Fruit fly (Drosophila melanogaster) whole organism, wandering third instar larva: Measurements from ENCODE around the gene CG9784.

Experiments used
- Abd-B ChIP-seq: fragments of >200 bp; optimal IDR thresholded peaks from 2 replicates; lab custom pipeline; 2017; ENCODE audit warnings: missing biosample characterization, missing genetic modification characterization
- CG32264 ChIP-seq: fragments of 200-800 bp; sonication (Bioruptor generic); optimal IDR thresholded peaks from 2 replicates; lab custom pipeline; 2016; ENCODE audit warnings: missing biosample characterization, missing genetic modification characterization
- CG9705 ChIP-seq: fragments of 200-800 bp; sonication (Bioruptor generic); optimal IDR thresholded peaks from 2 replicates; lab custom pipeline; 2018; ENCODE audit warnings: missing biosample characterization, mild to moderate bottlenecking, missing genetic modification characterization
- CrebA ChIP-seq: fragments of 200-800 bp; sonication (Bioruptor generic); optimal IDR thresholded peaks from 2 replicates; lab custom pipeline; 2016; ENCODE audit warnings: missing biosample characterization, mild to moderate bottlenecking, missing genetic modification characterization, borderline replicate concordance
- Dfd ChIP-seq: fragments of >200 bp; optimal IDR thresholded peaks from 2 replicates; lab custom pipeline; 2017; ENCODE audit warnings: missing biosample characterization, missing genetic modification characterization
- Dif ChIP-seq: fragments of 200-275, 200-300 bp; sonication (Bioruptor generic); optimal IDR thresholded peaks from 2 replicates; lab custom pipeline; 2018; ENCODE audit warnings: missing biosample characterization, missing genetic modification characterization; ENCODE audit not compliant: partially characterized antibody
- GATAd ChIP-seq: sonication (Bioruptor generic); optimal IDR thresholded peaks from 2 replicates; lab custom pipeline; 2016; ENCODE audit warnings: missing biosample characterization, missing genetic modification characterization
- HLH106 ChIP-seq: fragments of 200-800 bp; optimal IDR thresholded peaks from 3 replicates; lab custom pipeline; 2019; ENCODE audit warnings: missing biosample characterization, mild to moderate bottlenecking, missing genetic modification characterization, moderate library complexity
- Hnf4 ChIP-seq: fragments of 200-800 bp; sonication (Bioruptor generic); optimal IDR thresholded peaks from 2 replicates; lab custom pipeline; 2016; ENCODE audit warnings: missing biosample characterization, mild to moderate bottlenecking, missing genetic modification characterization
- Hr78 ChIP-seq: fragments of >200 bp; optimal IDR thresholded peaks from 2 replicates; lab custom pipeline; 2017; ENCODE audit warnings: missing biosample characterization, missing genetic modification characterization
- Hr83 ChIP-seq: fragments of 200-300 bp; sonication (Bioruptor generic); optimal IDR thresholded peaks from 2 replicates; lab custom pipeline; 2016; ENCODE audit warnings: missing biosample characterization, mild to moderate bottlenecking, missing genetic modification characterization, moderate library complexity; ENCODE audit not compliant: poor library complexity, severe bottlenecking
- Jra ChIP-seq: sonication (Bioruptor generic); optimal IDR thresholded peaks from 2 replicates; lab custom pipeline; 2016; ENCODE audit warnings: missing biosample characterization, missing genetic modification characterization
- Mio ChIP-seq: sonication (Bioruptor generic); optimal IDR thresholded peaks from 2 replicates; lab custom pipeline; 2016; ENCODE audit warnings: missing biosample characterization, missing genetic modification characterization
- Myc ChIP-seq: fragments of >200 bp; optimal IDR thresholded peaks from 2 replicates; lab custom pipeline; 2017
- N ChIP-seq: fragments of >200 bp; optimal IDR thresholded peaks from 2 replicates; lab custom pipeline; 2018; ENCODE audit warnings: missing biosample characterization, missing external identifiers, missing genetic modification characterization
- OdsH ChIP-seq: fragments of 200-800 bp; sonication (Bioruptor generic); optimal IDR thresholded peaks from 2 replicates; lab custom pipeline; 2016; ENCODE audit warnings: missing biosample characterization, mild to moderate bottlenecking, missing genetic modification characterization
- Rel ChIP-seq, 2 experiments: fragments of 200-800 bp; sonication (Bioruptor generic) in 1 of 2; optimal IDR thresholded peaks; 2 replicates in 1 of 2; 3 replicates in 1 of 2; lab custom pipeline; 2016 to 2019; ENCODE audit warnings: mild to moderate bottlenecking in 2 of 2, missing biosample characterization in 2 of 2, missing genetic modification characterization in 2 of 2, moderate library complexity in 1 of 2
- Sp1 ChIP-seq: fragments of 200-800 bp; sonication (Bioruptor generic); optimal IDR thresholded peaks from 3 replicates; lab custom pipeline; 2019; ENCODE audit warnings: missing biosample characterization, mild to moderate bottlenecking, missing genetic modification characterization, moderate library complexity
- Vsx2 ChIP-seq: fragments of 200-300, 225-300 bp; sonication (Bioruptor generic); optimal IDR thresholded peaks from 2 replicates; lab custom pipeline; 2018; ENCODE audit warnings: missing biosample characterization, missing genetic modification characterization; ENCODE audit not compliant: partially characterized antibody
- br ChIP-seq: fragments of 200-800 bp; sonication (Bioruptor generic); optimal IDR thresholded peaks from 2 replicates; lab custom pipeline; 2016; ENCODE audit warnings: missing biosample characterization, missing genetic modification characterization
- brk ChIP-seq: fragments of 200-800 bp; sonication (Bioruptor generic); optimal IDR thresholded peaks from 2 replicates; lab custom pipeline; 2016; ENCODE audit warnings: missing biosample characterization, mild to moderate bottlenecking, missing genetic modification characterization
- dl ChIP-seq, 2 experiments: fragments of 175-275, 200-275 bp in 1 of 2; fragments of 200-275 bp in 1 of 2; sonication (Bioruptor generic); optimal IDR thresholded peaks; lab custom pipeline; 2018; ENCODE audit warnings: mild to moderate bottlenecking in 2 of 2, missing biosample characterization in 2 of 2, missing genetic modification characterization in 2 of 2, moderate library complexity in 2 of 2; ENCODE audit not compliant: partially characterized antibody in 2 of 2, insufficient read depth in 1 of 2
- dmrt93B ChIP-seq: fragments of 200-800 bp; sonication (Bioruptor generic); optimal IDR thresholded peaks from 2 replicates; lab custom pipeline; 2018; ENCODE audit warnings: missing biosample characterization, mild to moderate bottlenecking, missing genetic modification characterization
- dsf ChIP-seq: sonication (Bioruptor generic); optimal IDR thresholded peaks from 2 replicates; lab custom pipeline; 2016; ENCODE audit warnings: missing biosample characterization, missing genetic modification characterization, borderline replicate concordance
- ey ChIP-seq: fragments of 200-800 bp; sonication (Bioruptor generic); optimal IDR thresholded peaks from 2 replicates; lab custom pipeline; 2016; ENCODE audit warnings: missing biosample characterization, missing genetic modification characterization
- foxo ChIP-seq, 2 experiments: fragments of 200-800 bp; sonication (Bioruptor generic); optimal IDR thresholded peaks; 2 replicates in 1 of 2; 3 replicates in 1 of 2; lab custom pipeline; 2016 to 2017; ENCODE audit warnings: missing biosample characterization in 2 of 2, missing genetic modification characterization in 2 of 2
- fru ChIP-seq: fragments of 200-800 bp; sonication (Bioruptor generic); optimal IDR thresholded peaks from 3 replicates; lab custom pipeline; 2016; ENCODE audit warnings: missing biosample characterization, mild to moderate bottlenecking, missing genetic modification characterization
- h ChIP-seq: fragments of 200-800 bp; sonication (Bioruptor generic); optimal IDR thresholded peaks from 3 replicates; lab custom pipeline; 2016; ENCODE audit warnings: missing biosample characterization, mild to moderate bottlenecking, missing genetic modification characterization
- jim ChIP-seq: fragments of 175-275, 200-325 bp; sonication (Bioruptor generic); optimal IDR thresholded peaks from 2 replicates; lab custom pipeline; 2016; ENCODE audit warnings: missing biosample characterization, mild to moderate bottlenecking, missing genetic modification characterization
- lola ChIP-seq: fragments of >200 bp; optimal IDR thresholded peaks from 2 replicates; lab custom pipeline; 2017; ENCODE audit warnings: missing biosample characterization, missing genetic modification characterization
- pan ChIP-seq: fragments of >200 bp; optimal IDR thresholded peaks from 2 replicates; lab custom pipeline; 2017
- psq ChIP-seq: fragments of 200-800 bp; sonication (Bioruptor generic); optimal IDR thresholded peaks from 3 replicates; lab custom pipeline; 2017; ENCODE audit warnings: missing biosample characterization, mild to moderate bottlenecking, missing genetic modification characterization, moderate library complexity
- rgr ChIP-seq: fragments of 200-800 bp; sonication (Bioruptor generic); optimal IDR thresholded peaks from 3 replicates; lab custom pipeline; 2016; ENCODE audit warnings: missing biosample characterization, mild to moderate bottlenecking, missing genetic modification characterization
- sage ChIP-seq: fragments of 200-800 bp; sonication (Bioruptor generic); optimal IDR thresholded peaks from 2 replicates; lab custom pipeline; 2016; ENCODE audit warnings: missing biosample characterization, mild to moderate bottlenecking, missing genetic modification characterization
- sv ChIP-seq: fragments of 200-800 bp; sonication (Bioruptor generic); optimal IDR thresholded peaks from 3 replicates; lab custom pipeline; 2016; ENCODE audit warnings: missing biosample characterization, missing genetic modification characterization
- tai ChIP-seq: sonication (Bioruptor generic); optimal IDR thresholded peaks from 2 replicates; lab custom pipeline; 2016; ENCODE audit warnings: missing biosample characterization, missing genetic modification characterization
- usp ChIP-seq: fragments of >200 bp; optimal IDR thresholded peaks from 2 replicates; lab custom pipeline; 2017; ENCODE audit warnings: missing biosample characterization, missing genetic modification characterization
- woc ChIP-seq: sonication (Bioruptor generic); optimal IDR thresholded peaks from 2 replicates; lab custom pipeline; 2016; ENCODE audit warnings: missing biosample characterization, mild to moderate bottlenecking, missing genetic modification characterization

The CG9784 gene

dm6 chrX:16640260-16641100 lies 41.5 kb upstream of the CG9784 start, which contains the start of the genes SNRPG and mthl1 (continued):
- TF ChIP-seq sage = peak; percentile 34
- TF ChIP-seq jim = no peak
- TF ChIP-seq ey = peak; percentile 62
- TF ChIP-seq tai = peak; percentile 75
- no peak for TF ChIP-seq usp (GFP tag; lab: Kevin White, UChicago)
- peak; percentile 65 for TF ChIP-seq rgr (GFP tag; lab: Kevin White, UChicago)
- peak; percentile 75 for TF ChIP-seq HLH106
- peak; percentile 54 for TF ChIP-seq Hnf4 (GFP tag; lab: Kevin White, UChicago)
- peak; percentile 33 for TF ChIP-seq Myc (lab: Kevin White, UChicago)
- no peak for TF ChIP-seq OdsH (GFP tag; lab: Kevin White, UChicago)
- no peak for TF ChIP-seq CrebA (GFP tag; lab: Kevin White, UChicago)

dm6 chrX:16637594-16638485 lies 38.8 kb upstream of the CG9784 start, which contains the start of gene RpS19a:
Gene RpS19a, plus strand, starts transcription at chrX:16637894.
- TF ChIP-seq OdsH (GFP tag; lab: Kevin White, UChicago) (peak; percentile 16), foxo (GFP tag; optimal IDR thresholded peaks at IDR 0.05; lab: Kevin White, UChicago) (peak in 1 of 2 experiments; percentile 61), Hr78 (GFP tag; lab: Kevin White, UChicago) (no peak), Dfd (no peak), psq (GFP tag; lab: Kevin White, UChicago) (no peak), Dif (GFP tag; lab: Kevin White, UChicago) (no peak), GATAd (GFP tag; lab: Kevin White, UChicago) (peak; percentile 16), CrebA (GFP tag; lab: Kevin White, UChicago) (no peak), jim (no peak), dsf (GFP tag; lab: Kevin White, UChicago) (peak; percentile 61), usp (GFP tag; lab: Kevin White, UChicago) (no peak), Hnf4 (GFP tag; lab: Kevin White, UChicago) (peak; percentile 34), Rel (GFP tag; optimal IDR thresholded peaks at IDR 0.05; lab: Kevin White, UChicago) (no peak), Rel (tag; optimal IDR thresholded peaks at IDR 0.05; lab: Kevin White, UChicago) (peak; percentile 63), dl (GFP tag; optimal IDR thresholded peaks at IDR 0.05; lab: Kevin White, UChicago; ENCODE audit: insufficient read depth in 1 of 2, partially characterized antibody in 2 of 2) (no peak), rgr (GFP tag; lab: Kevin White, UChicago) (peak; percentile 80), h (GFP tag; lab: Kevin White, UChicago) (peak; percentile 58), woc (GFP tag; lab: Kevin White, UChicago) (no peak), N (GFP tag; lab: Kevin White, UChicago) (no peak), dmrt93B (peak; percentile 80), lola (no peak), Myc (lab: Kevin White, UChicago) (no peak), Mio (GFP tag; lab: Kevin White, UChicago) (no peak), pan (lab: Kevin White, UChicago) (no peak), sage (peak; percentile 20), Abd-B (GFP tag; lab: Kevin White, UChicago) (no peak), CG32264 (GFP tag; lab: Kevin White, UChicago) (no peak), sv (GFP tag; lab: Kevin White, UChicago) (peak; percentile 45), fru (peak; percentile 52), Jra (GFP tag; lab: Kevin White, UChicago) (peak; percentile 28), tai (no peak), Hr83 (GFP tag; lab: Kevin White, UChicago) (peak; percentile 80), CG9705 (GFP tag; lab: Kevin White, UChicago) (peak; percentile 88), Sp1 (peak; percentile 89), HLH106 (peak; percentile 59), Vsx2 (no peak), ey (no peak), br (GFP tag; lab: Kevin White, UChicago) (peak; percentile 76), brk (GFP tag; lab: Kevin White, UChicago) (no peak)
- TF ChIP-seq, all 38 proteins: peak for 18
